Worm (Caenorhabditis elegans) whole organism, young adult: ENCODE results near the gene unc-32.

Experiments used
- B0261.1 ChIP-seq: sonication (generic microtip); optimal IDR thresholded peaks from 2 replicates; lab custom pipeline; 2016; ENCODE audit warnings: mild to moderate bottlenecking, missing genetic modification characterization, moderate library complexity, missing compliant biosample characterization
- B0336.3 ChIP-seq: fragments of 200-800 bp; sonication (Bioruptor generic); IDR thresholded peaks from 2 replicates; pipeline ENCODE4 v1.3.6; 2022; ENCODE audit warnings: missing genetic modification characterization, missing compliant biosample characterization
- F22D6.2 ChIP-seq: sonication (generic microtip); optimal IDR thresholded peaks from 2 replicates; lab custom pipeline; 2016; ENCODE audit warnings: mild to moderate bottlenecking, missing genetic modification characterization, missing compliant biosample characterization
- F23B12.7 ChIP-seq: sonication (generic microtip); optimal IDR thresholded peaks from 2 replicates; lab custom pipeline; 2017; ENCODE audit warnings: missing genetic modification characterization, mild to moderate bottlenecking, missing compliant biosample characterization, antibody characterized with exemption, moderate library complexity; ENCODE audit not compliant: insufficient read depth
- F33H1.4 ChIP-seq: fragments of 200-800 bp; sonication (Bioruptor generic); IDR thresholded peaks from 2 replicates; pipeline ENCODE4 v1.3.6; 2022; ENCODE audit warnings: missing genetic modification reagents, missing genetic modification characterization, missing compliant biosample characterization
- F37B4.10 ChIP-seq: fragments of 200-800 bp; sonication (Bioruptor generic); IDR thresholded peaks from 2 replicates; pipeline ENCODE4 v1.3.6; 2022; ENCODE audit warnings: missing genetic modification characterization, missing compliant biosample characterization
- F49E8.2 ChIP-seq: sonication (generic microtip); optimal IDR thresholded peaks from 3 replicates; lab custom pipeline; 2017; ENCODE audit warnings: missing genetic modification characterization, mild to moderate bottlenecking, missing compliant biosample characterization, antibody characterized with exemption, moderate library complexity; ENCODE audit not compliant: insufficient read depth
- K11D2.4 ChIP-seq: fragments of 200-800 bp; sonication (Bioruptor generic); IDR thresholded peaks from 2 replicates; pipeline ENCODE4 v1.3.6; 2022; ENCODE audit warnings: missing genetic modification reagents, missing genetic modification characterization, missing compliant biosample characterization
- K12H6.12 ChIP-seq: fragments of 200-800 bp; sonication (Bioruptor generic); optimal IDR thresholded peaks from 2 replicates; lab custom pipeline; 2018; ENCODE audit warnings: mild to moderate bottlenecking, missing genetic modification characterization, missing compliant biosample characterization
- T26A5.8 ChIP-seq: sonication (generic microtip); optimal IDR thresholded peaks from 2 replicates; lab custom pipeline; 2016; ENCODE audit warnings: missing genetic modification characterization, missing compliant biosample characterization
- Y53F4B.3 ChIP-seq: fragments of 200-800 bp; sonication (Bioruptor generic); IDR thresholded peaks from 2 replicates; pipeline ENCODE4 v1.3.6; 2022; ENCODE audit warnings: missing genetic modification reagents, missing genetic modification characterization, missing compliant biosample characterization
- athp-1 ChIP-seq: sonication (generic microtip); optimal IDR thresholded peaks from 2 replicates; lab custom pipeline; 2017; ENCODE audit warnings: mild to moderate bottlenecking, missing genetic modification characterization, missing compliant biosample characterization
- cebp-1 ChIP-seq, 2 experiments: fragments of 200-800 bp in 1 of 2; sonication (Bioruptor generic) in 1 of 2; sonication (generic microtip) in 1 of 2; IDR thresholded peaks in 1 of 2; optimal IDR thresholded peaks in 1 of 2; 2 replicates each; pipeline versions ENCODE4 v1.3.6 to Lab custom; 2017 to 2022; ENCODE audit warnings: missing compliant biosample characterization in 2 of 2, missing genetic modification characterization in 2 of 2, mild to moderate bottlenecking in 1 of 2, missing genetic modification reagents in 1 of 2, moderate library complexity in 1 of 2
- ceh-100 ChIP-seq: fragments of 200-800 bp; sonication (Bioruptor generic); IDR thresholded peaks from 2 replicates; pipeline ENCODE4 v1.3.6; 2022; ENCODE audit warnings: missing genetic modification reagents, missing genetic modification characterization, missing compliant biosample characterization
- ceh-27 ChIP-seq: fragments of 200-800 bp; sonication (Bioruptor generic); optimal IDR thresholded peaks from 2 replicates; lab custom pipeline; 2018; ENCODE audit warnings: mild to moderate bottlenecking, missing genetic modification characterization, moderate library complexity, missing compliant biosample characterization
- ceh-91 ChIP-seq: fragments of 200-800 bp; sonication (Bioruptor generic); IDR thresholded peaks from 2 replicates; pipeline ENCODE4 v1.3.6; 2022; ENCODE audit warnings: missing genetic modification reagents, missing genetic modification characterization, missing compliant biosample characterization
- dpff-1 ChIP-seq: sonication (generic microtip); optimal IDR thresholded peaks from 2 replicates; lab custom pipeline; 2017; ENCODE audit warnings: mild to moderate bottlenecking, missing genetic modification characterization, missing compliant biosample characterization
- egl-18 ChIP-seq: fragments of 200-800 bp; sonication (Bioruptor generic); IDR thresholded peaks from 2 replicates; pipeline ENCODE4 v1.3.6; 2022; ENCODE audit warnings: missing genetic modification reagents, missing genetic modification characterization, missing compliant biosample characterization
- ekl-4 ChIP-seq: fragments of 200-800 bp; sonication (Bioruptor generic); IDR thresholded peaks from 2 replicates; pipeline ENCODE4 v1.3.6; 2022; ENCODE audit warnings: missing genetic modification reagents, missing genetic modification characterization, missing compliant biosample characterization
- fkh-3 ChIP-seq: sonication (generic microtip); optimal IDR thresholded peaks from 2 replicates; lab custom pipeline; 2016; ENCODE audit warnings: mild to moderate bottlenecking, missing genetic modification characterization, missing compliant biosample characterization
- him-1 ChIP-seq: sonication (generic microtip); optimal IDR thresholded peaks from 2 replicates; lab custom pipeline; 2016; ENCODE audit warnings: missing genotype, missing genetic modification reagents, missing genetic modification characterization, missing compliant biosample characterization
- hmg-20 ChIP-seq: fragments of 200-800 bp; sonication (Bioruptor generic); IDR thresholded peaks from 2 replicates; pipeline ENCODE4 v1.3.6; 2022; ENCODE audit warnings: missing genetic modification reagents, missing genetic modification characterization, missing compliant biosample characterization
- hrde-1 ChIP-seq: sonication (generic microtip); optimal IDR thresholded peaks from 2 replicates; lab custom pipeline; 2016; ENCODE audit warnings: missing genetic modification characterization, mild to moderate bottlenecking, missing compliant biosample characterization, moderate library complexity, missing genotype, missing genetic modification reagents, borderline replicate concordance
- let-526 ChIP-seq: fragments of 200-800 bp; sonication (Bioruptor generic); IDR thresholded peaks from 2 replicates; pipeline ENCODE4 v1.3.6; 2022; ENCODE audit warnings: missing genetic modification reagents, missing genetic modification characterization, missing compliant biosample characterization
- let-607 ChIP-seq, 2 experiments: fragments of 200-800 bp in 1 of 2; sonication (Bioruptor generic) in 1 of 2; sonication (generic microtip) in 1 of 2; optimal IDR thresholded peaks; 2 replicates each; lab custom pipeline; 2016 to 2018; ENCODE audit warnings: mild to moderate bottlenecking in 2 of 2, missing compliant biosample characterization in 2 of 2, missing genetic modification characterization in 2 of 2, moderate library complexity in 2 of 2, missing genotype in 1 of 2
- lin-35 ChIP-seq, 3 experiments: fragments of 150-350 bp in 2 of 3; sonication (generic microtip) in 1 of 3; optimal IDR thresholded peaks; 2 replicates each; lab custom pipeline; 2014 to 2018; ENCODE audit warnings: missing biosample characterization in 3 of 3, missing genetic modification characterization in 3 of 3, missing genetic modification reagents in 3 of 3
- lin-40 ChIP-seq: sonication (generic microtip); optimal IDR thresholded peaks from 2 replicates; lab custom pipeline; 2016; ENCODE audit warnings: missing genetic modification characterization, mild to moderate bottlenecking, missing compliant biosample characterization, missing genotype, missing genetic modification reagents
- lsl-1 ChIP-seq: fragments of 200-800 bp; sonication (Bioruptor generic); optimal IDR thresholded peaks from 2 replicates; lab custom pipeline; 2018; ENCODE audit warnings: mild to moderate bottlenecking, missing genetic modification characterization, moderate library complexity, missing compliant biosample characterization
- madf-8 ChIP-seq: fragments of 200-800 bp; sonication (Bioruptor generic); conservative IDR thresholded peaks from 2 replicates; pipeline ENCODE4 v1.3.6; 2022; ENCODE audit warnings: missing genetic modification reagents, missing genetic modification characterization, missing compliant biosample characterization
- mel-28 ChIP-seq: sonication (generic microtip); optimal IDR thresholded peaks from 2 replicates; lab custom pipeline; 2016; ENCODE audit warnings: borderline replicate concordance, mild to moderate bottlenecking, missing genetic modification characterization, missing compliant biosample characterization
- nhr-27 ChIP-seq: fragments of 200-800 bp; sonication (Bioruptor generic); optimal IDR thresholded peaks from 2 replicates; lab custom pipeline; 2018; ENCODE audit warnings: mild to moderate bottlenecking, missing genetic modification characterization, moderate library complexity, missing compliant biosample characterization
- pha-4 ChIP-seq: fragments of 150-350 bp; sonication (generic microtip); optimal IDR thresholded peaks from 2 replicates; lab custom pipeline; 2014; ENCODE audit warnings: missing biosample characterization, missing genetic modification reagents, missing genetic modification characterization
- sdz-38 ChIP-seq: sonication (generic microtip); optimal IDR thresholded peaks from 2 replicates; lab custom pipeline; 2016; ENCODE audit warnings: missing genotype, missing genetic modification characterization, missing compliant biosample characterization
- snpc-1.1 ChIP-seq: sonication (generic microtip); optimal IDR thresholded peaks from 2 replicates; lab custom pipeline; 2017; ENCODE audit warnings: missing genetic modification characterization, mild to moderate bottlenecking, missing compliant biosample characterization, antibody characterized with exemption, moderate library complexity, missing genotype, missing genetic modification reagents; ENCODE audit not compliant: insufficient read depth
- snpc-1.3 ChIP-seq: sonication (generic microtip); optimal IDR thresholded peaks from 2 replicates; lab custom pipeline; 2017; ENCODE audit warnings: missing genetic modification characterization, mild to moderate bottlenecking, missing compliant biosample characterization, antibody characterized with exemption, moderate library complexity, missing genotype, missing genetic modification reagents; ENCODE audit not compliant: insufficient read depth
- snpc-4 ChIP-seq, 5 experiments: fragments of 150-350 bp in 1 of 5; sonication (generic microtip) in 4 of 5; optimal IDR thresholded peaks; 2 replicates each; lab custom pipeline; 2014 to 2018; ENCODE audit warnings: missing genetic modification characterization in 5 of 5, missing biosample characterization in 3 of 5, antibody characterized with exemption in 2 of 5, mild to moderate bottlenecking in 2 of 5, missing compliant biosample characterization in 2 of 5, missing genotype in 2 of 5, moderate library complexity in 2 of 5, missing genetic modification reagents in 1 of 5
- sptf-2 ChIP-seq: fragments of 200-800 bp; sonication (Bioruptor generic); optimal IDR thresholded peaks from 2 replicates; lab custom pipeline; 2018; ENCODE audit warnings: mild to moderate bottlenecking, missing genetic modification characterization, missing compliant biosample characterization
- tbp1 ChIP-seq: fragments of 200-800 bp; sonication (Bioruptor generic); optimal IDR thresholded peaks from 2 replicates; lab custom pipeline; 2018; ENCODE audit warnings: mild to moderate bottlenecking, missing genetic modification characterization, missing compliant biosample characterization
- tbx-9 ChIP-seq: sonication (generic microtip); optimal IDR thresholded peaks from 2 replicates; lab custom pipeline; 2016; ENCODE audit warnings: borderline replicate concordance, missing genetic modification characterization, inconsistent platforms, missing compliant biosample characterization
- zfh-2 ChIP-seq: fragments of 200-800 bp; sonication (Bioruptor generic); conservative IDR thresholded peaks from 2 replicates; pipeline ENCODE4 v1.3.6; 2022; ENCODE audit warnings: missing genetic modification reagents, missing genetic modification characterization, missing compliant biosample characterization
- zim-3 ChIP-seq: sonication (generic microtip); optimal IDR thresholded peaks from 2 replicates; lab custom pipeline; 2017; ENCODE audit warnings: mild to moderate bottlenecking, missing genetic modification characterization, moderate library complexity, missing compliant biosample characterization
- ztf-18 ChIP-seq: sonication (generic microtip); optimal IDR thresholded peaks from 2 replicates; lab custom pipeline; 2016; ENCODE audit warnings: missing genotype, mild to moderate bottlenecking, missing genetic modification characterization, missing compliant biosample characterization
- ztf-22 ChIP-seq: fragments of 200-800 bp; sonication (Bioruptor generic); optimal IDR thresholded peaks from 2 replicates; lab custom pipeline; 2018; ENCODE audit warnings: mild to moderate bottlenecking, missing genetic modification characterization, moderate library complexity, missing compliant biosample characterization
- ztf-28 ChIP-seq: fragments of 200-800 bp; sonication (Bioruptor generic); IDR thresholded peaks from 2 replicates; pipeline ENCODE4 v1.3.6; 2022; ENCODE audit warnings: missing genetic modification reagents, missing genetic modification characterization, missing compliant biosample characterization
- ztf-6 ChIP-seq: fragments of 200-800 bp; sonication (Bioruptor generic); IDR thresholded peaks from 2 replicates; pipeline ENCODE4 v1.3.6; 2022; ENCODE audit warnings: missing genetic modification reagents, missing genetic modification characterization, missing compliant biosample characterization

Gene unc-32

ce11 chrIII:8903263-8903662 lies 2.2 kb upstream of the unc-32 start:
- TF ChIP-seq mel-28 (tag; lab: Kevin White, UChicago), result no peak
- no peak for TF ChIP-seq F37B4.10
- no peak for TF ChIP-seq snpc-4 (GFP tag; optimal IDR thresholded peaks at IDR 0.05; lab: Kevin White, UChicago)
- TF ChIP-seq snpc-4 (tag; optimal IDR thresholded peaks at IDR 0.05; lab: Kevin White, UChicago), result no peak
- TF ChIP-seq pha-4 (tag; lab: Kevin White, UChicago), result no peak
- TF ChIP-seq B0336.3 (GFP tag; lab: Robert Waterston, UW), result no peak
- TF ChIP-seq fkh-3, result no peak
- no peak for TF ChIP-seq hrde-1 (tag; lab: Kevin White, UChicago)
- TF ChIP-seq zfh-2 (GFP tag; lab: Robert Waterston, UW), result no peak
- no peak for TF ChIP-seq tbx-9 (tag; lab: Kevin White, UChicago)
- no peak for TF ChIP-seq ztf-28 (GFP tag; lab: Robert Waterston, UW)
- TF ChIP-seq snpc-1.1 (tag; lab: Kevin White, UChicago), result no peak
- no peak for TF ChIP-seq F49E8.2 (tag; lab: Kevin White, UChicago)
- no peak for TF ChIP-seq B0261.1 (tag; lab: Kevin White, UChicago)
- TF ChIP-seq ztf-6 (GFP tag; lab: Robert Waterston, UW), result no peak
- TF ChIP-seq him-1, result no peak
- TF ChIP-seq cebp-1 (GFP tag; IDR thresholded peaks at IDR 0.05; lab: Robert Waterston, UW), result no peak
- TF ChIP-seq cebp-1 (tag; optimal IDR thresholded peaks at IDR 0.05; lab: Kevin White, UChicago), result no peak
- TF ChIP-seq Y53F4B.3, result no peak
- no peak for TF ChIP-seq ekl-4 (GFP tag; lab: Robert Waterston, UW)
- no peak for TF ChIP-seq sdz-38 (tag; lab: Kevin White, UChicago)

ce11 chrIII:8904044-8904443 lies 1.4 kb upstream of the unc-32 start, which contains the start of gene lin-9:
Gene lin-9, minus strand, starts transcription at chrIII:8904131.
- TF ChIP-seq lsl-1 (GFP tag; lab: Kevin White, UChicago) (peak; percentile 97), ceh-91 (peak; percentile 99), T26A5.8 (tag; lab: Kevin White, UChicago) (no peak), F22D6.2 (tag; lab: Kevin White, UChicago) (peak; percentile 79), athp-1 (peak; percentile 97), let-607 (tag; optimal IDR thresholded peaks at IDR 0.05; lab: Kevin White, UChicago) (peak; percentile 88 to 91), zfh-2 (GFP tag; lab: Robert Waterston, UW) (peak; percentile 98), madf-8 (GFP tag; lab: Robert Waterston, UW) (peak; percentile 98), dpff-1 (tag; lab: Kevin White, UChicago) (no peak), nhr-27 (tag; lab: Kevin White, UChicago) (no peak), K11D2.4 (GFP tag; lab: Robert Waterston, UW) (peak; percentile 93), lin-35 (GFP tag; optimal IDR thresholded peaks at IDR 0.05; lab: Kevin White, UChicago) (peak; percentile 85 to 96 (median 86)), egl-18 (GFP tag; lab: Robert Waterston, UW) (peak; percentile 77; the same call in 1 of the 2 replicates), F33H1.4 (GFP tag; lab: Robert Waterston, UW) (peak; percentile 100), F23B12.7 (tag; lab: Kevin White, UChicago) (peak; percentile 79), him-1 (peak; percentile 59), let-526 (0 out of 2 replicates have a peak, but pooled peaks have one; percentile 65), ceh-100 (GFP tag; lab: Robert Waterston, UW) (peak; percentile 79), ztf-18 (tag; lab: Kevin White, UChicago) (peak; percentile 87), ztf-6 (GFP tag; lab: Robert Waterston, UW) (0 out of 2 replicates have a peak, but pooled peaks have one; percentile 40), lin-40 (tag; lab: Kevin White, UChicago) (peak; percentile 96), tbp1 (GFP tag; lab: Kevin White, UChicago) (peak; percentile 75), snpc-1.3 (tag; lab: Kevin White, UChicago) (peak; percentile 54), ztf-22 (GFP tag; lab: Kevin White, UChicago) (peak; percentile 53), zim-3 (tag; lab: Kevin White, UChicago) (no peak), sptf-2 (GFP tag; lab: Kevin White, UChicago) (no peak), K12H6.12 (peak; percentile 86), ceh-27 (GFP tag; lab: Kevin White, UChicago) (peak; percentile 96), hmg-20 (GFP tag; lab: Robert Waterston, UW) (peak; percentile 91)
